Fruit fly (Drosophila melanogaster): Measurements from ENCODE around the gene Cyp313a4.

The Cyp313a4 gene

dm6 chr3R:12681275-12681674 lies at the start of gene Cyp313a4:
TSS of gene Cyp313a4 (minus strand) at chr3R:12681375.
- TF ChIP-seq gl (tag; optimal IDR thresholded peaks at IDR 0.05) (no peak), CG13204 (GFP tag; optimal IDR thresholded peaks at IDR 0.05) (no peak), Snoo (tag; optimal IDR thresholded peaks at IDR 0.05) (no peak), CG34367 (tag; optimal IDR thresholded peaks at IDR 0.05) (no peak), Ets98B (GFP tag; IDR thresholded peaks at IDR 0.05) (no peak), D1 (tag; optimal IDR thresholded peaks at IDR 0.05) (no peak), CG10348 (GFP tag; IDR thresholded peaks at IDR 0.05) (no peak), CG9948 (tag; optimal IDR thresholded peaks at IDR 0.05) (no peak), CG17806 (tag; optimal IDR thresholded peaks at IDR 0.05) (no peak), CG8159 (tag; optimal IDR thresholded peaks at IDR 0.05) (no peak), CG32121 (GFP tag; IDR thresholded peaks at IDR 0.05) (no peak), EcR (GFP tag; optimal IDR thresholded peaks at IDR 0.05) (no peak), CG14655 (GFP tag; optimal IDR thresholded peaks at IDR 0.05) (no peak), CG12605 (GFP tag; IDR thresholded peaks at IDR 0.05) (no peak), CG4496 (GFP tag; IDR thresholded peaks at IDR 0.05) (no peak), CG8301 (tag; optimal IDR thresholded peaks at IDR 0.05) (no peak)

- TF ChIP-seq CG8301 (tag; optimal IDR thresholded peaks at IDR 0.05) = no peak
- TF ChIP-seq Ets98B (GFP tag; IDR thresholded peaks at IDR 0.05) = no peak
- TF ChIP-seq CG15710 (tag; optimal IDR thresholded peaks at IDR 0.05) = peak; percentile 10
- TF ChIP-seq gl (tag; optimal IDR thresholded peaks at IDR 0.05) = no peak
- no peak for TF ChIP-seq CG12605 (GFP tag; IDR thresholded peaks at IDR 0.05)
- no peak for TF ChIP-seq rn (GFP tag; IDR thresholded peaks at IDR 0.05)
- TF ChIP-seq CG13204 (GFP tag; optimal IDR thresholded peaks at IDR 0.05) = no peak
- TF ChIP-seq CG14655 (GFP tag; optimal IDR thresholded peaks at IDR 0.05) = peak; percentile 10
- no peak for TF ChIP-seq CG10348 (GFP tag; IDR thresholded peaks at IDR 0.05)
- TF ChIP-seq fd96Ca (GFP tag; IDR thresholded peaks at IDR 0.05) = 0 out of 3 replicates have a peak, but pooled peaks have one; percentile 9
- TF ChIP-seq CG34367 (tag; optimal IDR thresholded peaks at IDR 0.05) = peak; percentile 11
- no peak for TF ChIP-seq D1 (tag; optimal IDR thresholded peaks at IDR 0.05)
- TF ChIP-seq EcR (GFP tag; optimal IDR thresholded peaks at IDR 0.05) = no peak
- TF ChIP-seq Snoo (tag; optimal IDR thresholded peaks at IDR 0.05) = no peak
- peak; percentile 7 for TF ChIP-seq Pif1A (GFP tag; optimal IDR thresholded peaks at IDR 0.05)
- peak; percentile 12 for TF ChIP-seq CG9948 (tag; optimal IDR thresholded peaks at IDR 0.05)
- TF ChIP-seq CG8159 (tag; optimal IDR thresholded peaks at IDR 0.05) = peak; percentile 38
- TF ChIP-seq CG32121 (GFP tag; IDR thresholded peaks at IDR 0.05) = no peak
- TF ChIP-seq CG4496 (GFP tag; IDR thresholded peaks at IDR 0.05) = no peak
- no peak for TF ChIP-seq CG17806 (tag; optimal IDR thresholded peaks at IDR 0.05)
- TF ChIP-seq Pif1B (GFP tag; optimal IDR thresholded peaks at IDR 0.05) = no peak
Observed at dm6 chr3R:12727944-12728649, 46.9 kb upstream of the Cyp313a4 start.

dm6 chr3R:12723759-12724158 lies 42.6 kb upstream of the Cyp313a4 start:
- TF ChIP-seq CG32121 (GFP tag; IDR thresholded peaks at IDR 0.05) (no peak), CG8301 (tag; optimal IDR thresholded peaks at IDR 0.05) (no peak), CG14655 (GFP tag; optimal IDR thresholded peaks at IDR 0.05) (no peak), CG15710 (tag; optimal IDR thresholded peaks at IDR 0.05) (no peak), rn (GFP tag; IDR thresholded peaks at IDR 0.05) (no peak), EcR (GFP tag; optimal IDR thresholded peaks at IDR 0.05) (no peak), Pif1A (GFP tag; optimal IDR thresholded peaks at IDR 0.05) (no peak), CG13204 (GFP tag; optimal IDR thresholded peaks at IDR 0.05) (no peak), CG17806 (tag; optimal IDR thresholded peaks at IDR 0.05) (no peak), CG10348 (GFP tag; IDR thresholded peaks at IDR 0.05) (no peak), Ets98B (GFP tag; IDR thresholded peaks at IDR 0.05) (no peak)

- peak; percentile 52 for TF ChIP-seq CG13204 (GFP tag; optimal IDR thresholded peaks at IDR 0.05)
- TF ChIP-seq CG14655 (GFP tag; optimal IDR thresholded peaks at IDR 0.05) = peak; percentile 60
- peak; percentile 3 for TF ChIP-seq Pif1B (GFP tag; optimal IDR thresholded peaks at IDR 0.05)
- TF ChIP-seq CG10348 (GFP tag; IDR thresholded peaks at IDR 0.05) = peak; percentile 45; the same call in 1 of the 2 replicates
- peak; percentile 68 for TF ChIP-seq CG15710 (tag; optimal IDR thresholded peaks at IDR 0.05)
- TF ChIP-seq CG32121 (GFP tag; IDR thresholded peaks at IDR 0.05) = peak; percentile 76
- TF ChIP-seq CG34367 (tag; optimal IDR thresholded peaks at IDR 0.05) = no peak
- peak; percentile 41 for TF ChIP-seq Pif1A (GFP tag; optimal IDR thresholded peaks at IDR 0.05)
- no peak for TF ChIP-seq gl (tag; optimal IDR thresholded peaks at IDR 0.05)
- TF ChIP-seq Ets98B (GFP tag; IDR thresholded peaks at IDR 0.05) = peak; percentile 25; the same call in 1 of the 2 replicates
- TF ChIP-seq CG17806 (tag; optimal IDR thresholded peaks at IDR 0.05) = peak; percentile 28
- peak; percentile 53 for TF ChIP-seq Snoo (tag; optimal IDR thresholded peaks at IDR 0.05)
- peak; percentile 57 for TF ChIP-seq rn (GFP tag; IDR thresholded peaks at IDR 0.05)
- peak; percentile 56 for TF ChIP-seq CG9948 (tag; optimal IDR thresholded peaks at IDR 0.05)
- TF ChIP-seq D1 (tag; optimal IDR thresholded peaks at IDR 0.05) = no peak
- TF ChIP-seq CG12605 (GFP tag; IDR thresholded peaks at IDR 0.05) = 0 out of 2 replicates have a peak, but pooled peaks have one; percentile 33
- TF ChIP-seq EcR (GFP tag; optimal IDR thresholded peaks at IDR 0.05) = no peak
- TF ChIP-seq CG8301 (tag; optimal IDR thresholded peaks at IDR 0.05) = peak; percentile 47
- peak; percentile 65 for TF ChIP-seq CG8159 (tag; optimal IDR thresholded peaks at IDR 0.05)
- TF ChIP-seq fd96Ca (GFP tag; IDR thresholded peaks at IDR 0.05) = peak; percentile 47; the same call in 1 of the 3 replicates
- TF ChIP-seq CG4496 (GFP tag; IDR thresholded peaks at IDR 0.05) = peak; percentile 75
Observed at dm6 chr3R:12722392-12722914, 41.3 kb upstream of the Cyp313a4 start, which contains the start of gene Men. TSS of gene Men (minus strand) at chr3R:12722442.
